Worm (Caenorhabditis elegans) whole organism, L4/young adult: ENCODE results near the gene C50F4.16.

Experiments
- W03F9.2 ChIP-seq: fragments of 150-350 bp; optimal IDR thresholded peaks from 2 replicates; lab custom pipeline; 2014; ENCODE audit warnings: missing biosample characterization, missing genetic modification characterization
- dao-5 ChIP-seq: sonication (generic microtip); optimal IDR thresholded peaks from 2 replicates; lab custom pipeline; 2016; ENCODE audit warnings: missing genotype, missing genetic modification characterization, moderate library complexity, missing compliant biosample characterization

- TF ChIP-seq W03F9.2 (tag; lab: Kevin White, UChicago), result no peak
- TF ChIP-seq dao-5 (tag; lab: Kevin White, UChicago), result no peak
Observed at ce11 chrV:9556668-9557067, 15.3 kb upstream of the C50F4.16 start.
